Fruit fly (Drosophila melanogaster) S2 (cell line): ENCODE results near the gene Cpr72Ea.

Source experiments
- CG8478 ChIP-seq: fragments of >200 bp; optimal IDR thresholded peaks from 2 replicates; lab custom pipeline; 2018
- CTCF ChIP-seq, 2 experiments: fragments of >200 bp; optimal IDR thresholded peaks; 2 replicates each; lab custom pipeline; 2018

DNA sequence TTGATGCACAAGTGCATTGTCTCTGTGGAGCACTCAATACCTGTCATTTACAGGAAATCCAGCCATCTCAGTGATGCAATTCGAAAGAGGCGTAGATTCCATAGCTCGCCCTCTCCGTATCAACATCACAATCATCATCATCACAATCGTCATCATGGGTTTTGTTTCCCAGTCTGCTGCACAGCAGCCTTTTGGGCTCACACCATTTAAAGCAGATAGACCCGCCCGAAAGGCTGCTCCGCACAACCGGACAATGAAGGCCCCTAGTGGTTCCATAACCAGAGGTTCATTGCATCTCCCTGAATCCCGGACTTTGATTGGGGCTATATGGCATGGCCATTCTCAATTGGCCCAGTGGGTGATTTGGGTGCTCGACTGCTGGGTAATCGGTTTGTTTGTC is 27.5 kb upstream of the Cpr72Ea start:
- TF ChIP-seq CTCF (optimal IDR thresholded peaks at IDR 0.05; lab: Kevin White, UChicago) (no peak), CG8478 (no peak)
